Fruit fly (Drosophila melanogaster) whole organism, embryonic: ENCODE data around the gene mTTF.

Experiments
- CG3407 ChIP-seq: fragments of 200-800 bp; sonication (Bioruptor generic); optimal IDR thresholded peaks from 2 replicates; lab custom pipeline; 2018; ENCODE audit warnings: missing biosample characterization, mild to moderate bottlenecking, missing genetic modification characterization
- CG7271 ChIP-seq: fragments of 200-800 bp; sonication (Bioruptor generic); optimal IDR thresholded peaks from 2 replicates; lab custom pipeline; 2018; ENCODE audit warnings: missing biosample characterization, mild to moderate bottlenecking, missing genetic modification characterization, moderate library complexity

- no peak for TF ChIP-seq CG3407
- TF ChIP-seq CG7271 (tag; lab: Kevin White, UChicago) = no peak
Measured at dm6 chr2L:14316704-14317103, 31.9 kb downstream of the mTTF start.
